Worm (Caenorhabditis elegans) whole organism, mixed stage, embryonic: ENCODE data around the gene ubh-1.

Source experiments
- snpc-4 ChIP-seq: fragments of 150-350 bp; optimal IDR thresholded peaks from 2 replicates; lab custom pipeline; 2014; ENCODE audit warnings: missing biosample characterization, missing genetic modification characterization
- unc-39 ChIP-seq: fragments of 150-350 bp; optimal IDR thresholded peaks from 2 replicates; lab custom pipeline; 2014; ENCODE audit warnings: missing biosample characterization, missing genetic modification characterization
- ztf-11 ChIP-seq: fragments of 150-350 bp; optimal IDR thresholded peaks from 2 replicates; lab custom pipeline; 2014; ENCODE audit warnings: missing biosample characterization, missing genetic modification characterization

ce11 chrV:6471208-6471607, 40.0 kb downstream of the ubh-1 start:
- no peak for TF ChIP-seq ztf-11 (tag; lab: Kevin White, UChicago)
- TF ChIP-seq unc-39 (tag; lab: Kevin White, UChicago), result no peak
- TF ChIP-seq snpc-4 (tag; lab: Kevin White, UChicago), result no peak
